Worm (Caenorhabditis elegans) whole organism, L4 larva: ENCODE results near the gene F58E6.11.
A peak's percentile ranks its signal among the peaks of the same experiment; 100 is the strongest.

Experiments
- Y5F2A.4 ChIP-seq: fragments of 200-800 bp; sonication (Bioruptor generic); optimal IDR thresholded peaks from 2 replicates; lab custom pipeline; 2018; ENCODE audit warnings: mild to moderate bottlenecking, missing genetic modification characterization, missing compliant biosample characterization
- ces-1 ChIP-seq: fragments of 150-350 bp; sonication (generic microtip); optimal IDR thresholded peaks from 4 replicates; lab custom pipeline; 2014; ENCODE audit warnings: missing biosample characterization, missing genetic modification reagents, missing genetic modification characterization
- fos-1 ChIP-seq: fragments of 150-350 bp; optimal IDR thresholded peaks from 2 replicates; lab custom pipeline; 2014; ENCODE audit warnings: missing biosample characterization, missing genetic modification characterization
- unc-130 ChIP-seq: sonication (generic microtip); optimal IDR thresholded peaks from 2 replicates; lab custom pipeline; 2016; ENCODE audit warnings: missing genetic modification reagents, missing genetic modification characterization, missing compliant biosample characterization

DNA sequence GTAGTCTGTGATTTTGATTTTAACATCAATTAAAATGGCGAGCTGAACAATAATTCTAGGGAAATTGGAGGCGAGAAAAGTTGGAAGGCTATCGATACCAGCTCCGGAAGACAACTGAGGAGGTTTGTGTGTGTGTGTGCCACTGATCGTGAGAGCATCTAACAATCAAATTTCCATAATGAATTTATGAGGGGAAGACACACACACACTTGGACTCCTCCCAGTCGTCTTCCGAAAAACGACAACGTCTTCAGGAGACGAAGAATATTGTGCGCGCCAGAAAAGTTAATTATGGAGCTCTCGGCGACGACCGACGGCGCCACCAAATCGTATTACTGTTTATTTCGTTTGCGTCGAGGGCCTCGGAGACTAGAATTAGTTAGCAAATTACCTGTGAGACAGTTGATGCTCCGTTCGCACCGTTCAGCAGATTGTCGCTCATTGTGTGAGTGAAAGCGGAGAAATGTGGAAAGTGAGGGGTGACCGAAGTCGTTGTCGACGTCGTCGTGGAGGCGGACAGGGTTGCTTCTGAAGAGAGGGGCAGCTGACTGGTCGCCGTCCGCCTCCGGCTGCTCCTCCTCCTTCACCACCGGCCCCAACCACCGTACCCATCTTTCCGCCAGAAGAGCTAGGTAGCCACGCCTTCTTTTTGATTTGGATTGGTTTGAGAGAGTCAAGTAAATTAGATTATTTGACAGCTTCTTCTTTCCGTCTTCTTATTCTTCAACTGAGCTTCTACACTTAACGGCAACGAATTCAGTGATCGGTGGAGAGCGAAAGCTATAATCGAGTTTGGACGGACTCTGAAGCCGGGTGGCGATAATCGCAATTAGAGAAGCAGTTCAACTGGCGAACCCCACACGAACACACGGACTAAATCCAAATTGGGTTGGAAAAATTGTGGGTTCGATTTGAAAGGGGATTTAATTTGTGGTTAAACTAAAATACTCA lies 11.3 kb upstream of the F58E6.11 start, which contains the start of gene unc-42:
- TF ChIP-seq unc-130 (GFP tag; lab: Kevin White, UChicago) (no peak), fos-1 (tag; lab: Kevin White, UChicago) (no peak), ces-1 (GFP tag; lab: Kevin White, UChicago) (peak; percentile 100), Y5F2A.4 (GFP tag; lab: Kevin White, UChicago) (no peak)
